Fruit fly (Drosophila melanogaster) Kc167 (cell line): ENCODE measurements around the gene CG45072.

ENCODE experiments used
- Myc ChIP-seq: fragments of >200 bp; optimal IDR thresholded peaks from 2 replicates; lab custom pipeline; 2017; ENCODE audit warnings: missing external identifiers
- Sin3A ChIP-seq: fragments of >200 bp; optimal IDR thresholded peaks from 2 replicates; lab custom pipeline; 2018; ENCODE audit warnings: missing external identifiers
- h ChIP-seq: fragments of >200 bp; optimal IDR thresholded peaks from 3 replicates; lab custom pipeline; 2018; ENCODE audit warnings: missing external identifiers
- insv ChIP-seq: fragments of >200 bp; optimal IDR thresholded peaks from 3 replicates; lab custom pipeline; 2018; ENCODE audit warnings: missing external identifiers
- psq ChIP-seq: fragments of >200 bp; optimal IDR thresholded peaks from 2 replicates; lab custom pipeline; 2017; ENCODE audit warnings: missing external identifiers
- ttk ChIP-seq: sonication (Bioruptor generic); optimal IDR thresholded peaks from 2 replicates; lab custom pipeline; 2017; ENCODE audit warnings: missing external identifiers

Gene CG45072

dm6 chr3R:30123163-30123562, at the start of gene CG45072:
Gene CG45072, minus strand, starts transcription at chr3R:30123263.
- TF ChIP-seq psq (lab: Kevin White, UChicago): no peak
- TF ChIP-seq Myc (lab: Kevin White, UChicago): no peak
- no peak for TF ChIP-seq insv (lab: Kevin White, UChicago)
- no peak for TF ChIP-seq Sin3A (lab: Kevin White, UChicago)
- no peak for TF ChIP-seq ttk
- TF ChIP-seq h (lab: Kevin White, UChicago): no peak

dm6 chr3R:30170671-30171667, 47.9 kb upstream of the CG45072 start, which contains the start of gene Rsod:
Gene Rsod, minus strand, starts transcription at chr3R:30171207.
- TF ChIP-seq insv (lab: Kevin White, UChicago) (no peak), psq (lab: Kevin White, UChicago) (no peak), Sin3A (lab: Kevin White, UChicago) (no peak), h (lab: Kevin White, UChicago) (no peak), Myc (lab: Kevin White, UChicago) (no peak), ttk (no peak)

- TF ChIP-seq h (lab: Kevin White, UChicago): no peak
- TF ChIP-seq psq (lab: Kevin White, UChicago): no peak
- no peak for TF ChIP-seq Myc (lab: Kevin White, UChicago)
- no peak for TF ChIP-seq ttk
- TF ChIP-seq Sin3A (lab: Kevin White, UChicago): no peak
- no peak for TF ChIP-seq insv (lab: Kevin White, UChicago)
Measured at dm6 chr3R:30166159-30166784, 43.2 kb upstream of the CG45072 start, which contains the start of gene VhaAC45RP. Gene VhaAC45RP, minus strand, starts transcription at chr3R:30166419.

- TF ChIP-seq Sin3A (lab: Kevin White, UChicago) (no peak), ttk (no peak), psq (lab: Kevin White, UChicago) (no peak), insv (lab: Kevin White, UChicago) (no peak), h (lab: Kevin White, UChicago) (no peak), Myc (lab: Kevin White, UChicago) (no peak)
Measured at dm6 chr3R:30164162-30164561, 41.1 kb upstream of the CG45072 start.

dm6 chr3R:30163228-30163627, 40.2 kb upstream of the CG45072 start:
- TF ChIP-seq Myc (lab: Kevin White, UChicago): no peak
- TF ChIP-seq insv (lab: Kevin White, UChicago): no peak
- TF ChIP-seq ttk: no peak
- TF ChIP-seq h (lab: Kevin White, UChicago): no peak
- TF ChIP-seq Sin3A (lab: Kevin White, UChicago): no peak
- no peak for TF ChIP-seq psq (lab: Kevin White, UChicago)

dm6 chr3R:30160312-30160942, 37.4 kb upstream of the CG45072 start, which contains the start of gene CG11498:
Gene CG11498, minus strand, starts transcription at chr3R:30160473.
- TF ChIP-seq Sin3A (lab: Kevin White, UChicago) (no peak), h (lab: Kevin White, UChicago) (no peak)

dm6 chr3R:30153864-30154263, 30.8 kb upstream of the CG45072 start:
- TF ChIP-seq Sin3A (lab: Kevin White, UChicago): no peak
- TF ChIP-seq psq (lab: Kevin White, UChicago): no peak
- TF ChIP-seq insv (lab: Kevin White, UChicago): no peak
- TF ChIP-seq Myc (lab: Kevin White, UChicago): no peak
- TF ChIP-seq ttk: no peak
- TF ChIP-seq h (lab: Kevin White, UChicago): no peak

- TF ChIP-seq insv (lab: Kevin White, UChicago): no peak
- TF ChIP-seq Myc (lab: Kevin White, UChicago): no peak
- TF ChIP-seq Sin3A (lab: Kevin White, UChicago): no peak
- TF ChIP-seq ttk: no peak
- TF ChIP-seq psq (lab: Kevin White, UChicago): no peak
- no peak for TF ChIP-seq h (lab: Kevin White, UChicago)
Measured at dm6 chr3R:30151300-30152109, 28.4 kb upstream of the CG45072 start, which contains the start of gene CG15529. Gene CG15529, plus strand, starts transcription at chr3R:30152059.

- no peak for TF ChIP-seq psq (lab: Kevin White, UChicago)
- no peak for TF ChIP-seq h (lab: Kevin White, UChicago)
- TF ChIP-seq Sin3A (lab: Kevin White, UChicago): no peak
- no peak for TF ChIP-seq ttk
- TF ChIP-seq Myc (lab: Kevin White, UChicago): no peak
Measured at dm6 chr3R:30150602-30151001, 27.5 kb upstream of the CG45072 start.

dm6 chr3R:30149506-30149905, 26.4 kb upstream of the CG45072 start, which contains the start of gene AdoR:
Gene AdoR, minus strand, starts transcription at chr3R:30149606.
- TF ChIP-seq psq (lab: Kevin White, UChicago) (no peak), insv (lab: Kevin White, UChicago) (no peak)
